Worm (Caenorhabditis elegans) whole organism, young adult: ENCODE data around the gene sdf-9.

Experiments
- Y79H2A.3 ChIP-seq: fragments of 200-800 bp; sonication (Bioruptor generic); conservative IDR thresholded peaks from 2 replicates; pipeline ENCODE4 v1.3.6; 2022; ENCODE audit warnings: missing genetic modification reagents, missing genetic modification characterization, missing compliant biosample characterization
- ZK185.1 ChIP-seq: sonication (generic microtip); optimal IDR thresholded peaks from 2 replicates; lab custom pipeline; 2016; ENCODE audit warnings: mild to moderate bottlenecking, missing genetic modification characterization, missing compliant biosample characterization; ENCODE audit not compliant: poor library complexity, severe bottlenecking
- ama-1 ChIP-seq, 3 experiments: fragments of 150-350 bp in 1 of 3; sonication (generic microtip) in 2 of 3; optimal IDR thresholded peaks; 2 replicates each; lab custom pipeline; 2014 to 2018; ENCODE audit warnings: missing biosample characterization in 2 of 3, missing genetic modification characterization in 2 of 3, missing genetic modification reagents in 2 of 3
- atf-7 ChIP-seq: sonication (generic microtip); optimal IDR thresholded peaks from 2 replicates; lab custom pipeline; 2017; ENCODE audit warnings: mild to moderate bottlenecking, missing genetic modification characterization, missing compliant biosample characterization
- athp-1 ChIP-seq: sonication (generic microtip); optimal IDR thresholded peaks from 2 replicates; lab custom pipeline; 2017; ENCODE audit warnings: mild to moderate bottlenecking, missing genetic modification characterization, missing compliant biosample characterization
- attf-6 ChIP-seq: fragments of 200-800 bp; sonication (Bioruptor generic); IDR thresholded peaks from 2 replicates; pipeline ENCODE4 v1.3.6; 2022; ENCODE audit warnings: missing genetic modification reagents, missing genetic modification characterization, missing compliant biosample characterization
- lsl-1 ChIP-seq: fragments of 200-800 bp; sonication (Bioruptor generic); optimal IDR thresholded peaks from 2 replicates; lab custom pipeline; 2018; ENCODE audit warnings: mild to moderate bottlenecking, missing genetic modification characterization, moderate library complexity, missing compliant biosample characterization
- nfyb-1 ChIP-seq: fragments of 200-800 bp; sonication (Bioruptor generic); IDR thresholded peaks from 2 replicates; pipeline ENCODE4 v1.3.6; 2022; ENCODE audit warnings: missing genetic modification reagents, missing genetic modification characterization, missing compliant biosample characterization
- nhr-27 ChIP-seq: fragments of 200-800 bp; sonication (Bioruptor generic); optimal IDR thresholded peaks from 2 replicates; lab custom pipeline; 2018; ENCODE audit warnings: mild to moderate bottlenecking, missing genetic modification characterization, moderate library complexity, missing compliant biosample characterization
- repo-1 ChIP-seq: sonication (generic microtip); optimal IDR thresholded peaks from 2 replicates; lab custom pipeline; 2017; ENCODE audit warnings: mild to moderate bottlenecking, missing genetic modification characterization, missing compliant biosample characterization
- unc-130 ChIP-seq: sonication (generic microtip); optimal IDR thresholded peaks from 2 replicates; lab custom pipeline; 2016; ENCODE audit warnings: missing genetic modification reagents, missing genetic modification characterization, missing compliant biosample characterization
- unc-62 ChIP-seq: fragments of 150-350 bp; optimal IDR thresholded peaks from 2 replicates; lab custom pipeline; 2014; ENCODE audit warnings: missing biosample characterization, missing genetic modification reagents, missing genetic modification characterization

DNA sequence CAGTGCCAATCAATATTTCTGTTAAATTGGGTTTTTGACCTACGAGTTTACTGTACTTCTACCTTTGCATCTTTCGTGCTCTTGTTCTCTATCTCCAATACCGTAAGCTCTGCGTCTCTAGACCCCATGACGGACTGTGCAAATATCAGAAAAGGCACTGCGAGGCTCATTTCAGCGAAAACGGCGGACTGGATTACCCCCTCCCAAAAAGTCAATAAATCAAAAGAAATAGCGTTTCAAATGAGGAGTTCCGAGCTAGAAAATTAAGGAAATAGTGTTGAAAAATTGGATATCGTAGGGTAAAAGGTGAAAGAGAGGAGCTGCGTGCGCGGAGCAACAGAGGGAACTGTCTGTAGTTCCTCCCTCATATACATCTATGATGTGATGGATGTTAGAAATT lies 36.3 kb upstream of the sdf-9 start:
- TF ChIP-seq unc-62 (GFP tag; lab: Kevin White, UChicago), result no peak
- no peak for TF ChIP-seq nfyb-1 (GFP tag; lab: Robert Waterston, UW)
- no peak for TF ChIP-seq ZK185.1 (tag; lab: Kevin White, UChicago)
- no peak for TF ChIP-seq lsl-1 (GFP tag; lab: Kevin White, UChicago)
- no peak for TF ChIP-seq nhr-27
- TF ChIP-seq Y79H2A.3, result no peak
- no peak for TF ChIP-seq unc-130 (GFP tag; lab: Kevin White, UChicago)
- no peak for TF ChIP-seq atf-7 (tag; lab: Kevin White, UChicago)
- no peak for TF ChIP-seq attf-6
- no peak for TF ChIP-seq athp-1 (tag; lab: Kevin White, UChicago)
- TF ChIP-seq repo-1, result no peak
- no peak for TF ChIP-seq ama-1 (optimal IDR thresholded peaks at IDR 0.05; lab: Kevin White, UChicago)
- TF ChIP-seq ama-1 (GFP tag; optimal IDR thresholded peaks at IDR 0.05; lab: Kevin White, UChicago), result no peak
